Fruit fly (Drosophila melanogaster): ENCODE data around the gene SelR.

- TF ChIP-seq dsx (GFP tag; optimal IDR thresholded peaks at IDR 0.05; ENCODE audit: poor library complexity, severe bottlenecking) (peak; percentile 61), vri (GFP tag; optimal IDR thresholded peaks at IDR 0.05) (no peak), CG8632 (GFP tag; optimal IDR thresholded peaks at IDR 0.05) (no peak), spab (GFP tag; optimal IDR thresholded peaks at IDR 0.05) (no peak), fd59A (GFP tag; optimal IDR thresholded peaks at IDR 0.05) (peak; percentile 16), Blimp-1 (GFP tag; optimal IDR thresholded peaks at IDR 0.05) (no peak), lz (GFP tag; optimal IDR thresholded peaks at IDR 0.05) (no peak), CG1621 (tag; optimal IDR thresholded peaks at IDR 0.05) (no peak), CG6276 (GFP tag; optimal IDR thresholded peaks at IDR 0.05) (no peak)
Measured at dm6 chr3R:10842422-10842821, 26.0 kb downstream of the SelR start.

Data from whole organism, prepupa.